Fruit fly (Drosophila melanogaster) whole organism, embryonic: ENCODE measurements around the gene CG34117.

Source experiments
- CG10462 ChIP-seq: fragments of 200-800 bp; sonication (Bioruptor generic); optimal IDR thresholded peaks from 2 replicates; lab custom pipeline; 2016; ENCODE audit warnings: missing biosample characterization, missing genetic modification characterization
- CG11247 ChIP-seq: fragments of 200-800 bp; sonication (Bioruptor generic); IDR thresholded peaks from 2 replicates; pipeline ENCODE4 v1.3.6; 2022; ENCODE audit warnings: missing biosample characterization, missing genetic modification characterization
- CG11504 ChIP-seq: fragments of 200-800 bp; sonication (Bioruptor generic); optimal IDR thresholded peaks from 3 replicates; lab custom pipeline; 2019; ENCODE audit warnings: missing biosample characterization, mild to moderate bottlenecking, missing genetic modification characterization, moderate library complexity
- CG12236 ChIP-seq: fragments of 200-800 bp; sonication (Bioruptor generic); optimal IDR thresholded peaks from 2 replicates; lab custom pipeline; 2016; ENCODE audit warnings: missing biosample characterization, missing genetic modification characterization
- CG13775 ChIP-seq: fragments of 200-800 bp; sonication (Bioruptor generic); optimal IDR thresholded peaks from 3 replicates; lab custom pipeline; 2017; ENCODE audit warnings: missing biosample characterization, mild to moderate bottlenecking, missing genetic modification characterization
- CG14014 ChIP-seq: fragments of 200-800 bp; sonication (Bioruptor generic); IDR thresholded peaks from 2 replicates; pipeline ENCODE4 v1.3.6; 2022; ENCODE audit warnings: missing biosample characterization, missing genetic modification characterization
- CG15514 ChIP-seq: fragments of 200-800 bp; sonication (Bioruptor generic); optimal IDR thresholded peaks from 3 replicates; lab custom pipeline; 2017; ENCODE audit warnings: missing biosample characterization, missing genetic modification characterization, mild to moderate bottlenecking, moderate library complexity, missing genetic modification reagents
- CG15601 ChIP-seq: fragments of 200-800 bp; sonication (Bioruptor generic); optimal IDR thresholded peaks from 3 replicates; lab custom pipeline; 2019; ENCODE audit warnings: missing biosample characterization, mild to moderate bottlenecking, missing genetic modification characterization, moderate library complexity
- CG1602 ChIP-seq: fragments of 200-800 bp; sonication (Bioruptor generic); optimal IDR thresholded peaks from 3 replicates; lab custom pipeline; 2016; ENCODE audit warnings: missing biosample characterization, missing genetic modification characterization
- CG17568 ChIP-seq: fragments of 200-800 bp; sonication (Bioruptor generic); optimal IDR thresholded peaks from 2 replicates; lab custom pipeline; 2018; ENCODE audit warnings: missing biosample characterization, mild to moderate bottlenecking, missing genetic modification characterization, moderate library complexity
- CG17612 ChIP-seq: fragments of 200-800 bp; sonication (Bioruptor generic); IDR thresholded peaks from 2 replicates; pipeline ENCODE4 v1.3.6; 2022; ENCODE audit warnings: missing biosample characterization, missing genetic modification characterization
- CG17802 ChIP-seq: fragments of 200-800 bp; sonication (Bioruptor generic); optimal IDR thresholded peaks from 2 replicates; lab custom pipeline; 2018; ENCODE audit warnings: missing biosample characterization, mild to moderate bottlenecking, missing genetic modification characterization, moderate library complexity
- CG2120 ChIP-seq: fragments of 200-800 bp; sonication (Bioruptor generic); optimal IDR thresholded peaks from 3 replicates; lab custom pipeline; 2016; ENCODE audit warnings: missing biosample characterization, missing genetic modification characterization
- CG2712 ChIP-seq: fragments of 200-800 bp; optimal IDR thresholded peaks from 3 replicates; lab custom pipeline; 2019; ENCODE audit warnings: missing biosample characterization, mild to moderate bottlenecking, missing genetic modification characterization, moderate library complexity
- CG6654 ChIP-seq: fragments of 200-800 bp; sonication (Bioruptor generic); optimal IDR thresholded peaks from 2 replicates; lab custom pipeline; 2017; ENCODE audit warnings: missing biosample characterization, mild to moderate bottlenecking, missing genetic modification characterization
- CG6683 ChIP-seq: fragments of 200-800 bp; sonication (Bioruptor generic); optimal IDR thresholded peaks from 2 replicates; lab custom pipeline; 2017; ENCODE audit warnings: missing biosample characterization, mild to moderate bottlenecking, missing genetic modification characterization, missing genetic modification reagents
- CG7786 ChIP-seq: fragments of 200-800 bp; sonication (Bioruptor generic); optimal IDR thresholded peaks from 2 replicates; lab custom pipeline; 2016; ENCODE audit warnings: missing biosample characterization, missing genetic modification characterization
- CG7963 ChIP-seq: fragments of 200-800 bp; sonication (Bioruptor generic); IDR thresholded peaks from 3 replicates; pipeline ENCODE4 v1.3.6; 2022; ENCODE audit warnings: missing biosample characterization, missing genetic modification characterization; ENCODE audit not compliant: partially characterized antibody
- CG8089 ChIP-seq: fragments of 200-800 bp; sonication (Bioruptor generic); optimal IDR thresholded peaks from 3 replicates; lab custom pipeline; 2016; ENCODE audit warnings: missing biosample characterization, missing genetic modification characterization
- CG9437 ChIP-seq: fragments of 200-800 bp; sonication (Bioruptor generic); optimal IDR thresholded peaks from 2 replicates; lab custom pipeline; 2018; ENCODE audit warnings: missing biosample characterization, mild to moderate bottlenecking, missing genetic modification characterization
- CTCF ChIP-seq: fragments of 200-800 bp; sonication (Bioruptor generic); optimal IDR thresholded peaks from 2 replicates; lab custom pipeline; 2017; ENCODE audit warnings: missing biosample characterization, mild to moderate bottlenecking, missing genetic modification characterization, moderate library complexity
- CkIIα-i1 ChIP-seq: fragments of 200-800 bp; sonication (Bioruptor generic); IDR thresholded peaks from 2 replicates; pipeline ENCODE4 v1.3.6; 2022; ENCODE audit warnings: missing biosample characterization, missing genetic modification characterization
- D19B ChIP-seq: fragments of 200-800 bp; sonication (Bioruptor generic); optimal IDR thresholded peaks from 2 replicates; lab custom pipeline; 2017; ENCODE audit warnings: missing biosample characterization, mild to moderate bottlenecking, missing genetic modification characterization
- Drgx ChIP-seq: fragments of 200-800 bp; sonication (Bioruptor generic); IDR thresholded peaks from 2 replicates; pipeline ENCODE4 v1.3.6; 2022; ENCODE audit warnings: missing biosample characterization, missing genetic modification characterization
- Fer2 ChIP-seq: fragments of 200-800 bp; sonication (Bioruptor generic); optimal IDR thresholded peaks from 2 replicates; lab custom pipeline; 2018; ENCODE audit warnings: missing biosample characterization, mild to moderate bottlenecking, missing genetic modification characterization, moderate library complexity
- Hand ChIP-seq: fragments of 200-800 bp; sonication (Bioruptor generic); optimal IDR thresholded peaks from 2 replicates; lab custom pipeline; 2017; ENCODE audit warnings: mild to moderate bottlenecking, missing biosample characterization, missing genetic modification reagents, missing genetic modification characterization
- NK7.1 ChIP-seq: fragments of 200-800 bp; sonication (Bioruptor generic); optimal IDR thresholded peaks from 3 replicates; lab custom pipeline; 2016; ENCODE audit warnings: missing biosample characterization, missing genetic modification characterization
- Oaz ChIP-seq: fragments of 200-800 bp; sonication (Bioruptor generic); IDR thresholded peaks from 2 replicates; pipeline ENCODE4 v1.3.6; 2022; ENCODE audit warnings: missing biosample characterization, missing genetic modification characterization
- Opbp ChIP-seq: fragments of 200-800 bp; sonication (Bioruptor generic); IDR thresholded peaks from 3 replicates; pipeline ENCODE4 v1.3.6; 2022; ENCODE audit warnings: missing biosample characterization, missing genetic modification characterization; ENCODE audit not compliant: partially characterized antibody
- Side ChIP-seq: fragments of 200-800 bp; sonication (Bioruptor generic); optimal IDR thresholded peaks from 2 replicates; lab custom pipeline; 2016; ENCODE audit warnings: missing biosample characterization, missing genetic modification characterization
- Usf ChIP-seq: fragments of 200-800 bp; sonication (Bioruptor generic); optimal IDR thresholded peaks from 2 replicates; lab custom pipeline; 2017; ENCODE audit warnings: missing genotype, missing biosample characterization, missing genetic modification characterization
- Vsx1 ChIP-seq: fragments of 200-800 bp; sonication (Bioruptor generic); optimal IDR thresholded peaks from 2 replicates; lab custom pipeline; 2017; ENCODE audit warnings: missing biosample characterization, mild to moderate bottlenecking, missing genetic modification characterization, missing genetic modification reagents
- ab ChIP-seq: fragments of 200-800 bp; sonication (Bioruptor generic); optimal IDR thresholded peaks from 2 replicates; lab custom pipeline; 2016; ENCODE audit warnings: missing biosample characterization, missing genetic modification characterization
- bbx ChIP-seq: fragments of 200-800 bp; sonication (Bioruptor generic); IDR thresholded peaks from 2 replicates; pipeline ENCODE4 v1.3.6; 2022; ENCODE audit warnings: missing biosample characterization, missing genetic modification characterization; ENCODE audit not compliant: partially characterized antibody
- dm ChIP-seq: fragments of 200-800 bp; sonication (Bioruptor generic); optimal IDR thresholded peaks from 3 replicates; lab custom pipeline; 2016; ENCODE audit warnings: missing biosample characterization, missing genetic modification characterization
- esg ChIP-seq: fragments of 200-800 bp; sonication (Bioruptor generic); conservative IDR thresholded peaks from 2 replicates; pipeline ENCODE4 v1.3.6; 2022; ENCODE audit warnings: missing biosample characterization, missing genetic modification characterization
- gem ChIP-seq: fragments of 200-800 bp; sonication (Bioruptor generic); optimal IDR thresholded peaks from 2 replicates; lab custom pipeline; 2019; ENCODE audit warnings: missing biosample characterization, mild to moderate bottlenecking, missing genetic modification characterization, moderate library complexity
- insv ChIP-seq, 2 experiments: fragments of 200-800 bp; sonication (Bioruptor generic); optimal IDR thresholded peaks; 3 replicates each; lab custom pipeline; 2016 to 2018; ENCODE audit warnings: missing biosample characterization in 2 of 2, missing genetic modification characterization in 2 of 2
- kah ChIP-seq: fragments of 200-800 bp; sonication (Bioruptor generic); optimal IDR thresholded peaks from 2 replicates; lab custom pipeline; 2018; ENCODE audit warnings: missing biosample characterization, mild to moderate bottlenecking, missing genetic modification characterization
- klu ChIP-seq: fragments of 200-800 bp; sonication (Bioruptor generic); IDR thresholded peaks from 2 replicates; pipeline ENCODE4 v1.3.6; 2022; ENCODE audit warnings: missing biosample characterization, missing genetic modification characterization
- odd ChIP-seq: fragments of 200-800 bp; sonication (Bioruptor generic); optimal IDR thresholded peaks from 2 replicates; lab custom pipeline; 2017; ENCODE audit warnings: missing biosample characterization, mild to moderate bottlenecking, missing genetic modification characterization
- org-1 ChIP-seq: fragments of 200-800 bp; sonication (Bioruptor generic); optimal IDR thresholded peaks from 2 replicates; lab custom pipeline; 2017; ENCODE audit warnings: missing biosample characterization, missing genetic modification characterization
- pan ChIP-seq, 4 experiments: fragments of >200 bp in 3 of 4; fragments of 200-800 bp in 1 of 4; sonication (Bioruptor generic) in 1 of 4; optimal IDR thresholded peaks in 3 of 4; IDR thresholded peaks in 1 of 4; 2 replicates each; pipeline versions ENCODE4 v1.3.6 to Lab custom; 2017 to 2022; ENCODE audit warnings: missing biosample characterization in 2 of 4, missing genetic modification characterization in 2 of 4, mixed read lengths in 1 of 4
- ranshi ChIP-seq: fragments of 200-800 bp; sonication (Bioruptor generic); IDR thresholded peaks from 2 replicates; pipeline ENCODE4 v1.3.6; 2022; ENCODE audit warnings: missing biosample characterization, missing genetic modification characterization
- run ChIP-seq: fragments of 200-800 bp; sonication (Bioruptor generic); optimal IDR thresholded peaks from 3 replicates; lab custom pipeline; 2018; ENCODE audit warnings: missing biosample characterization, mild to moderate bottlenecking, missing genetic modification characterization
- seq ChIP-seq: fragments of 200-800 bp; sonication (Bioruptor generic); IDR thresholded peaks from 2 replicates; pipeline ENCODE4 v1.3.6; 2022; ENCODE audit warnings: missing biosample characterization, missing genetic modification characterization
- sob ChIP-seq: fragments of 200-800 bp; sonication (Bioruptor generic); IDR thresholded peaks from 2 replicates; pipeline ENCODE4 v1.3.6; 2022; ENCODE audit warnings: missing biosample characterization, missing genetic modification characterization
- tin ChIP-seq: fragments of 200-800 bp; sonication (Bioruptor generic); optimal IDR thresholded peaks from 3 replicates; lab custom pipeline; 2016; ENCODE audit warnings: missing biosample characterization, missing genetic modification characterization
- wdn ChIP-seq: fragments of 200-800 bp; sonication (Bioruptor generic); IDR thresholded peaks from 2 replicates; pipeline ENCODE4 v1.3.6; 2022; ENCODE audit warnings: missing biosample characterization, missing genetic modification characterization

CG34117 gene

DNA sequence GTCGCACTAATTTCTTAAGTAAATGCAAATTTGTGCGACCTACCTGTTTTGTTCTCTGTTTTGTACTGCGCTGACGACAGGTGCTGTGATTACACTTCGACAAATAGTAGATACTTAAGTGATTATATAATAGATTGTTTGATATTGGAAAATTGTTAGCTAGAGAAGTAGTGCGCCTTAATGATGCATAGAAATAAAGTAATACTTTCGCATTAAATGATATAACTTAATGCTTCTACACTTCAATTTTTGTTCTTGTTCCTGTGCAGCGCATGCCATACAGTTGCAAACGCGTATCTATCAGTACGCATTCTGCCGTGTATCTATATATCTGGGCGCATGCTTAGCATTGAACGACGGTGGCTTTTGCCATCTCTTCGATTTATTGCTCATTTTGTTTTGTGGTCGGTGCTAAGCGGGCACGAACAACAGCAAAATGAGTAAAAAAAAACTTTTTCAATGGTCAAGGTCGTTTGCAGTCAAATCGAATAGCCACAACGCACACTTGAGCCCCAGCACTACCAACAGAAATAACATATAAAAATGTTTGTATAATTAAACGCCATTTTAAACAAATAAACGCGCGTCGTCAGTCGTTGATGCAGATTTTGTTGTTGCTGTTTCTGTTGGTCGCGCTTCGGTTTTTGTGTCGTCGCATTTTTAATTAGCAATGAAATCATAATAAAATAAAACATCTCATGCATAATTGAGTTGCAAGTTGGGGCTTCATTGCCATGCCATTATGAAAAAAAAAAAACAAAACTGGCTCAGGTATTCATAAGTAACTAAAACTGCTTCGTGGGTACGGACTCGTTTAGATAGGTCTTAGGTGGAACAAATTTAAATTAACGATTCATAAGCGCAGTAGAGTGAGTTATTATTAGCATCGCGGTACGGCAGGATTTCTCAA lies 30.7 kb upstream of the CG34117 start (continued):
- TF ChIP-seq CG13775 (no peak), Side (no peak), Vsx1 (no peak), bbx (no peak), ranshi (GFP tag; lab: Robert Waterston, UW) (no peak), insv (GFP tag; optimal IDR thresholded peaks at IDR 0.05; lab: Kevin White, UChicago) (no peak), klu (GFP tag; lab: Robert Waterston, UW) (0 out of 2 replicates have a peak, but pooled peaks have one; percentile 43), CG2120 (GFP tag; lab: Kevin White, UChicago) (peak; percentile 63), ab (GFP tag; lab: Kevin White, UChicago) (no peak), CG11247 (GFP tag; lab: Robert Waterston, UW) (no peak), kah (GFP tag; lab: Kevin White, UChicago) (no peak), Opbp (GFP tag; lab: Robert Waterston, UW) (no peak), sob (GFP tag; lab: Robert Waterston, UW) (no peak), CG15514 (no peak), D19B (GFP tag; lab: Kevin White, UChicago) (no peak), Oaz (no peak), CG10462 (GFP tag; lab: Kevin White, UChicago) (no peak), CG6683 (no peak), CG2712 (tag; lab: Kevin White, UChicago) (peak; percentile 27), CG11504 (tag; lab: Kevin White, UChicago) (peak; percentile 55), NK7.1 (GFP tag; lab: Kevin White, UChicago) (no peak), org-1 (GFP tag; lab: Kevin White, UChicago) (peak; percentile 4), run (tag; lab: Kevin White, UChicago) (no peak), CkIIα-i1 (GFP tag; lab: Robert Waterston, UW) (no peak), dm (GFP tag; lab: Kevin White, UChicago) (no peak), pan (optimal IDR thresholded peaks at IDR 0.05; lab: Kevin White, UChicago) (no peak), pan (GFP tag; optimal IDR thresholded peaks at IDR 0.05 in 1 of 2, IDR thresholded peaks at IDR 0.05 in 1 of 2) (no peak), CG12236 (GFP tag; lab: Kevin White, UChicago) (no peak), CTCF (GFP tag; lab: Kevin White, UChicago) (no peak), CG8089 (no peak), Drgx (GFP tag; lab: Robert Waterston, UW) (peak; percentile 53), CG14014 (GFP tag; lab: Robert Waterston, UW) (0 out of 2 replicates have a peak, but pooled peaks have one; percentile 18), odd (peak; percentile 5), Usf (GFP tag; lab: Kevin White, UChicago) (no peak), CG15601 (tag; lab: Kevin White, UChicago) (no peak), CG17612 (no peak), tin (GFP tag; lab: Kevin White, UChicago) (no peak), CG7963 (GFP tag; lab: Robert Waterston, UW) (no peak), CG1602 (GFP tag; lab: Kevin White, UChicago) (no peak), CG17802 (tag; lab: Kevin White, UChicago) (no peak), Fer2 (no peak), CG9437 (no peak), CG17568 (no peak), Hand (GFP tag; lab: Kevin White, UChicago) (no peak), seq (GFP tag; lab: Robert Waterston, UW) (no peak), esg (GFP tag; lab: Robert Waterston, UW) (peak; percentile 45; the same call in 1 of the 2 replicates), CG6654 (no peak), gem (peak; percentile 57), CG7786 (GFP tag; lab: Kevin White, UChicago) (no peak), wdn (GFP tag; lab: Robert Waterston, UW) (no peak)
